Fruit fly (Drosophila melanogaster): ENCODE results near the gene CG14414.
A peak's percentile ranks its signal among the peaks of the same experiment; 100 is the strongest.

CG14414 gene

dm6 chrX:14622179-14622578 is 41.8 kb downstream of the CG14414 start (continued):
- no peak for TF ChIP-seq CG4404 (GFP tag; IDR thresholded peaks at IDR 0.05)
- TF ChIP-seq E2f2 (GFP tag; IDR thresholded peaks at IDR 0.05): no peak
- TF ChIP-seq CG13775 (GFP tag; optimal IDR thresholded peaks at IDR 0.05): no peak
- TF ChIP-seq CG18476 (GFP tag; optimal IDR thresholded peaks at IDR 0.05): no peak
- no peak for TF ChIP-seq CG7372 (GFP tag; IDR thresholded peaks at IDR 0.05)
- TF ChIP-seq CG6175 (GFP tag; IDR thresholded peaks at IDR 0.05): no peak
- peak; percentile 13 for TF ChIP-seq CG10209 (GFP tag; optimal IDR thresholded peaks at IDR 0.05)
- peak in 1 of 3 experiments; percentile 52 for TF ChIP-seq lola (GFP tag; optimal IDR thresholded peaks at IDR 0.05)
- TF ChIP-seq Dbx (GFP tag; IDR thresholded peaks at IDR 0.05): no peak
- TF ChIP-seq crp (GFP tag; optimal IDR thresholded peaks at IDR 0.05): no peak
- TF ChIP-seq CG3847 (GFP tag; IDR thresholded peaks at IDR 0.05): no peak
- peak; percentile 44 for TF ChIP-seq CG1529 (GFP tag; optimal IDR thresholded peaks at IDR 0.05)
- no peak for TF ChIP-seq CG4328 (GFP tag; optimal IDR thresholded peaks at IDR 0.05)
- TF ChIP-seq CG31441 (GFP tag; IDR thresholded peaks at IDR 0.05): peak; percentile 61; the same call in 1 of the 2 replicates
- TF ChIP-seq CG11696 (GFP tag; IDR thresholded peaks at IDR 0.05): no peak
- TF ChIP-seq CG9797 (GFP tag; optimal IDR thresholded peaks at IDR 0.05): no peak
- TF ChIP-seq Pdp1 (GFP tag; optimal IDR thresholded peaks at IDR 0.05): peak in 1 of 2 experiments; percentile 15
- TF ChIP-seq Nf-YC (tag; optimal IDR thresholded peaks at IDR 0.05): no peak
- no peak for TF ChIP-seq Hmr (GFP tag; optimal IDR thresholded peaks at IDR 0.05)
- TF ChIP-seq CG11093 (GFP tag; IDR thresholded peaks at IDR 0.05): no peak
- 0 out of 2 replicates have a peak, but pooled peaks have one; percentile 13 for TF ChIP-seq CG4730 (GFP tag; IDR thresholded peaks at IDR 0.05)
- TF ChIP-seq CG14710 (tag; optimal IDR thresholded peaks at IDR 0.05): peak; percentile 55
- TF ChIP-seq slp2 (GFP tag; optimal IDR thresholded peaks at IDR 0.05): peak; percentile 34
- TF ChIP-seq ac (GFP tag; optimal IDR thresholded peaks at IDR 0.05): no peak
- no peak for TF ChIP-seq gce (GFP tag; IDR thresholded peaks at IDR 0.05)
- no peak for TF ChIP-seq unc-4 (GFP tag; IDR thresholded peaks at IDR 0.05; ENCODE audit: partially characterized antibody)
- TF ChIP-seq CG9215 (GFP tag; IDR thresholded peaks at IDR 0.05): no peak
- TF ChIP-seq CG7556 (GFP tag; optimal IDR thresholded peaks at IDR 0.05): peak; percentile 17
- no peak for TF ChIP-seq bbx (GFP tag; IDR thresholded peaks at IDR 0.05; ENCODE audit: partially characterized antibody)
- TF ChIP-seq CG4707 (GFP tag; optimal IDR thresholded peaks at IDR 0.05): peak; percentile 27
- TF ChIP-seq ci (GFP tag; IDR thresholded peaks at IDR 0.05): peak; percentile 52; the same call in 1 of the 3 replicates
- TF ChIP-seq Hmx (GFP tag; optimal IDR thresholded peaks at IDR 0.05): no peak
- TF ChIP-seq cas (GFP tag; IDR thresholded peaks at IDR 0.05): no peak
- no peak for TF ChIP-seq CG31224 (GFP tag; IDR thresholded peaks at IDR 0.05)
- TF ChIP-seq chn (GFP tag; optimal IDR thresholded peaks at IDR 0.05): peak; percentile 25
- no peak for TF ChIP-seq CG15514 (GFP tag; optimal IDR thresholded peaks at IDR 0.05)
- peak; percentile 28 for TF ChIP-seq pum (GFP tag; optimal IDR thresholded peaks at IDR 0.05)
- TF ChIP-seq CG4424 (GFP tag; optimal IDR thresholded peaks at IDR 0.05): peak; percentile 27
- TF ChIP-seq Xrp1 (GFP tag; IDR thresholded peaks at IDR 0.05): peak; percentile 50; the same call in 1 of the 2 replicates
- no peak for TF ChIP-seq Atf6 (GFP tag; IDR thresholded peaks at IDR 0.05)
- TF ChIP-seq gcm (GFP tag; optimal IDR thresholded peaks at IDR 0.05): peak; percentile 30
- no peak for TF ChIP-seq CG11247 (GFP tag; IDR thresholded peaks at IDR 0.05)
- peak; percentile 36; the same call in 1 of the 2 replicates for TF ChIP-seq ttk (GFP tag; IDR thresholded peaks at IDR 0.05)
- no peak for TF ChIP-seq CG12659 (GFP tag; optimal IDR thresholded peaks at IDR 0.05)
- peak; percentile 48 for TF ChIP-seq CG13424 (tag; optimal IDR thresholded peaks at IDR 0.05)
- TF ChIP-seq CG12391 (tag; optimal IDR thresholded peaks at IDR 0.05): peak; percentile 51
- peak; percentile 65 for TF ChIP-seq Blimp-1 (GFP tag; optimal IDR thresholded peaks at IDR 0.05)
- no peak for TF ChIP-seq CkIIα-i1 (GFP tag; IDR thresholded peaks at IDR 0.05)
- 0 out of 3 replicates have a peak, but pooled peaks have one; percentile 31 for TF ChIP-seq ken (GFP tag; IDR thresholded peaks at IDR 0.05)
- no peak for TF ChIP-seq Lpt (GFP tag; optimal IDR thresholded peaks at IDR 0.05)
- TF ChIP-seq tna (GFP tag; IDR thresholded peaks at IDR 0.05; ENCODE audit: partially characterized antibody): no peak

Data from whole organism, embryonic.